Fruit fly (Drosophila melanogaster) whole organism: ENCODE results near the gene Muc12Ea.

Source experiments
- pan ChIP-seq: fragments of >200 bp; optimal IDR thresholded peaks from 2 replicates; lab custom pipeline; 2017
- psq ChIP-seq: fragments of >200 bp; optimal IDR thresholded peaks from 2 replicates; lab custom pipeline; 2017

DNA sequence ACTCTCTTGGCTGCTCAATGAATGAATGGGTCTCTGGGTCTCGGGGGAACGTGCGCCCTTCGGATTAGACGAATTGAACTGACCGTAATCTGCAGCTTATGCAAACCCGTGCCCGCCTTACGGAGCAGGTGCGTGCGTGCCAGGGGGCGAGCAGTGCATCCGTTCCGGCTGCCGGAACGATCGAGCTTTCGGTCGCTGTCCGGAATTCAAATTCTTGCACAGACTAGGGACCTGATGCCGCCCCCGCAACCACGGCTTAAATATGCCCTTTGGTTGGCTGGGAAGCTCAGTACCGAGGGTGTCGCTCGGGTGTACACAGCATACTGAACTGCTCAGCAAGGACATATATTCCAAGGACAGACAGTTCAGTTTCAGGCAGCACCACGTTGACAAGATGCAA lies at the start of gene Muc12Ea:
- TF ChIP-seq psq (lab: Kevin White, UChicago) (no peak), pan (lab: Kevin White, UChicago) (no peak)
